Fruit fly (Drosophila melanogaster): ENCODE results near the gene dco.

The dco gene

dm6 chr3R:31059036-31059806, 1.8 kb downstream of the dco start:
- TF ChIP-seq CG15710 (tag; optimal IDR thresholded peaks at IDR 0.05) = peak; percentile 86
- 0 out of 2 replicates have a peak, but pooled peaks have one; percentile 56 for TF ChIP-seq rn (GFP tag; IDR thresholded peaks at IDR 0.05)
- no peak for TF ChIP-seq CG13204 (GFP tag; optimal IDR thresholded peaks at IDR 0.05)
- peak; percentile 84 for TF ChIP-seq CG17806 (tag; optimal IDR thresholded peaks at IDR 0.05)
- TF ChIP-seq Snoo (tag; optimal IDR thresholded peaks at IDR 0.05) = peak; percentile 90
- TF ChIP-seq Pif1A (GFP tag; optimal IDR thresholded peaks at IDR 0.05) = no peak
- peak; percentile 83 for TF ChIP-seq Ets98B (GFP tag; IDR thresholded peaks at IDR 0.05)
- peak; percentile 85 for TF ChIP-seq CG14655 (GFP tag; optimal IDR thresholded peaks at IDR 0.05)
- no peak for TF ChIP-seq CG10348 (GFP tag; IDR thresholded peaks at IDR 0.05)
- TF ChIP-seq EcR (GFP tag; optimal IDR thresholded peaks at IDR 0.05) = no peak
- peak; percentile 81 for TF ChIP-seq CG32121 (GFP tag; IDR thresholded peaks at IDR 0.05)
- TF ChIP-seq CG12605 (GFP tag; IDR thresholded peaks at IDR 0.05) = peak; percentile 56; the same call in 1 of the 2 replicates
- TF ChIP-seq CG9948 (tag; optimal IDR thresholded peaks at IDR 0.05) = peak; percentile 82
- peak; percentile 4 for TF ChIP-seq D1 (tag; optimal IDR thresholded peaks at IDR 0.05)
- TF ChIP-seq CG34367 (tag; optimal IDR thresholded peaks at IDR 0.05) = peak; percentile 70
- peak; percentile 89; the same call in 2 of the 3 replicates for TF ChIP-seq CG4496 (GFP tag; IDR thresholded peaks at IDR 0.05)
- no peak for TF ChIP-seq fd96Ca (GFP tag; IDR thresholded peaks at IDR 0.05)
- peak; percentile 90 for TF ChIP-seq CG8159 (tag; optimal IDR thresholded peaks at IDR 0.05)
- TF ChIP-seq Pif1B (GFP tag; optimal IDR thresholded peaks at IDR 0.05) = peak; percentile 78
- TF ChIP-seq gl (tag; optimal IDR thresholded peaks at IDR 0.05) = peak; percentile 41
- peak; percentile 84 for TF ChIP-seq CG8301 (tag; optimal IDR thresholded peaks at IDR 0.05)

- TF ChIP-seq CG9948 (tag; optimal IDR thresholded peaks at IDR 0.05) (no peak), CG15710 (tag; optimal IDR thresholded peaks at IDR 0.05) (no peak), D1 (tag; optimal IDR thresholded peaks at IDR 0.05) (no peak), CG4496 (GFP tag; IDR thresholded peaks at IDR 0.05) (no peak), EcR (GFP tag; optimal IDR thresholded peaks at IDR 0.05) (no peak), fd96Ca (GFP tag; IDR thresholded peaks at IDR 0.05) (no peak), CG17806 (tag; optimal IDR thresholded peaks at IDR 0.05) (no peak)
These were observed 7.2 kb downstream of the dco start, which contains the start of gene Chchd3 for dm6 chr3R:31053784-31054221. Gene Chchd3 (minus strand): TSS chr3R:31053915.

- no peak for TF ChIP-seq Snoo (tag; optimal IDR thresholded peaks at IDR 0.05)
- no peak for TF ChIP-seq Ets98B (GFP tag; IDR thresholded peaks at IDR 0.05)
- no peak for TF ChIP-seq D1 (tag; optimal IDR thresholded peaks at IDR 0.05)
- no peak for TF ChIP-seq Pif1A (GFP tag; optimal IDR thresholded peaks at IDR 0.05)
- TF ChIP-seq CG8301 (tag; optimal IDR thresholded peaks at IDR 0.05) = no peak
- no peak for TF ChIP-seq CG8159 (tag; optimal IDR thresholded peaks at IDR 0.05)
- no peak for TF ChIP-seq gl (tag; optimal IDR thresholded peaks at IDR 0.05)
- TF ChIP-seq CG34367 (tag; optimal IDR thresholded peaks at IDR 0.05) = no peak
- TF ChIP-seq CG17806 (tag; optimal IDR thresholded peaks at IDR 0.05) = no peak
- TF ChIP-seq EcR (GFP tag; optimal IDR thresholded peaks at IDR 0.05) = no peak
- no peak for TF ChIP-seq CG14655 (GFP tag; optimal IDR thresholded peaks at IDR 0.05)
- no peak for TF ChIP-seq Pif1B (GFP tag; optimal IDR thresholded peaks at IDR 0.05)
- no peak for TF ChIP-seq rn (GFP tag; IDR thresholded peaks at IDR 0.05)
- TF ChIP-seq CG12605 (GFP tag; IDR thresholded peaks at IDR 0.05) = no peak
- TF ChIP-seq CG13204 (GFP tag; optimal IDR thresholded peaks at IDR 0.05) = no peak
- TF ChIP-seq fd96Ca (GFP tag; IDR thresholded peaks at IDR 0.05) = no peak
- TF ChIP-seq CG15710 (tag; optimal IDR thresholded peaks at IDR 0.05) = no peak
- TF ChIP-seq CG32121 (GFP tag; IDR thresholded peaks at IDR 0.05) = no peak
- TF ChIP-seq CG9948 (tag; optimal IDR thresholded peaks at IDR 0.05) = no peak
These were observed 12.4 kb downstream of the dco start, which contains the start of gene Alp4 for dm6 chr3R:31048629-31049028. Gene Alp4 (plus strand): TSS chr3R:31048929.

dm6 chr3R:31045005-31045404, 16.0 kb downstream of the dco start, which contains the start of gene CG33920:
Gene CG33920 (minus strand): TSS chr3R:31045105.
- no peak for TF ChIP-seq CG34367 (tag; optimal IDR thresholded peaks at IDR 0.05)
- no peak for TF ChIP-seq CG8159 (tag; optimal IDR thresholded peaks at IDR 0.05)
- no peak for TF ChIP-seq CG15710 (tag; optimal IDR thresholded peaks at IDR 0.05)
- no peak for TF ChIP-seq fd96Ca (GFP tag; IDR thresholded peaks at IDR 0.05)
- no peak for TF ChIP-seq CG32121 (GFP tag; IDR thresholded peaks at IDR 0.05)
- TF ChIP-seq Pif1A (GFP tag; optimal IDR thresholded peaks at IDR 0.05) = no peak
- no peak for TF ChIP-seq CG10348 (GFP tag; IDR thresholded peaks at IDR 0.05)
- TF ChIP-seq CG12605 (GFP tag; IDR thresholded peaks at IDR 0.05) = no peak
- no peak for TF ChIP-seq Pif1B (GFP tag; optimal IDR thresholded peaks at IDR 0.05)
- TF ChIP-seq Ets98B (GFP tag; IDR thresholded peaks at IDR 0.05) = no peak
- no peak for TF ChIP-seq Snoo (tag; optimal IDR thresholded peaks at IDR 0.05)
- no peak for TF ChIP-seq CG17806 (tag; optimal IDR thresholded peaks at IDR 0.05)
- TF ChIP-seq EcR (GFP tag; optimal IDR thresholded peaks at IDR 0.05) = no peak
- no peak for TF ChIP-seq CG14655 (GFP tag; optimal IDR thresholded peaks at IDR 0.05)
- TF ChIP-seq rn (GFP tag; IDR thresholded peaks at IDR 0.05) = no peak
- no peak for TF ChIP-seq CG9948 (tag; optimal IDR thresholded peaks at IDR 0.05)
- TF ChIP-seq CG13204 (GFP tag; optimal IDR thresholded peaks at IDR 0.05) = no peak

- TF ChIP-seq CG8301 (tag; optimal IDR thresholded peaks at IDR 0.05) (no peak), CG32121 (GFP tag; IDR thresholded peaks at IDR 0.05) (no peak), EcR (GFP tag; optimal IDR thresholded peaks at IDR 0.05) (no peak), fd96Ca (GFP tag; IDR thresholded peaks at IDR 0.05) (0 out of 3 replicates have a peak, but pooled peaks have one; percentile 18), CG15710 (tag; optimal IDR thresholded peaks at IDR 0.05) (no peak)
These were observed 22.3 kb downstream of the dco start, which contains the start of gene CanA1 for dm6 chr3R:31038473-31039424. Gene CanA1 (plus strand): TSS chr3R:31039374.
